Fruit fly (Drosophila melanogaster): ENCODE results near the gene CG32024.

Gene CG32024

DNA sequence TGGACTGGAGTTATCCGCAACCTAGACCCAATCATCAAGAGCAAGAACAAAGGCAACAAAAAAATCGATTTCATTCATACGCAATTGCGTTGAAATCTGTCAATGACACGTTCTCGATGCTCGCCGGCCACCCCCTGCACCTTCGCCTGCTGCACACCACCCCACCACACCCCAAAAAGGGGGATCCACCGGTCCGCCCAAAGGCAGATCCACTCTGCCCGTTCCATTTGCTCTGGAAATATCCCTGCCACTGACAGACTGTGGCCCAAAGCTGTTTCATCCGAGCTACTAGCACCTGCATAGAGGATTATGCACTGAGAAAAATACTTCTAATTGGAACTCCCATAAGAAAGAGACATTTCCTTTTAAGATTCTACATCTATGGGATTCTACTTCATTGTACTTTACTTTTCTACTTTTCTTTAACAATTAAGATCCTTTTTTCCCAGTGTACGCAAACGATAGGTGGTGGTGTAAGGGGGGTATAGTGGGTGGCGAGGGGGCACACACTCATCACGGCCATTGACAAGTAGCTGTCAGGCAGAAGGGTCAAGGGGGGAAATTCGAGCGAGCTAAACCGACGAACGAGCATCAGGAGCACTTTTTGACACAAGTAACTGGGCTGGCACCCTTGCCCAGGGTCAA lies 16.5 kb downstream of the CG32024 start:
- TF ChIP-seq CTCF (optimal IDR thresholded peaks at IDR 0.05) (no peak), CG8478 (optimal IDR thresholded peaks at IDR 0.05) (no peak)

DNA sequence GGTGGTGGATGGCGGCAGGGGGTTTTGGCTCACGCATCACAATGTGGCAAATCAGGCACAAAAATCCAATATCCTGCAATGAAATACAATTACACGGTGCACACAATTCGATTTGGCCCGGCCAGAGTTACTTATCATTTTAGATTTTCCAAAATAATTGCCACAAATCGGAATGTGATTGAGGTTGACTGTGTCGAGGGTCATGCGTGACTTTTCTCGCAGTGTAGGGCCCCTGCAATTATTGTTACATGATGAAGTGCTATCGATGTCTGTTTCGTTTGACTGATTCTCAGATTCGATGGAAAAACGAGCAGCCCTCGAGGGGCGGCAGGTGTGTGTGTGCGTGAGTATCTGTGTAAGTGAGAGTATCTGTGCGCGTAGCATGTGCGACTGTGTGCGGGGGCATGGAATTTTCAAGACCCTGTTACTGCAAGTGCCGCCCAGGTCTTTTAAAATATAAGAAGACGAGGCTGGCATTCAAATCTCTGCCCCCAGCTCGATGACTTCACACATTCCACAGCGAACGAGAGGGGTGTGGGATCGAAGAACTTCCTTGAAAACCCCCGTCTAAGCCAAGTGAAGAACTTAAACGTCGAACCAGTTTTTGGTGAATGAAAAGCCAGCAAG lies 17.1 kb downstream of the CG32024 start:
- no peak for TF ChIP-seq CG8478 (optimal IDR thresholded peaks at IDR 0.05)
- TF ChIP-seq CTCF (optimal IDR thresholded peaks at IDR 0.05) = no peak

DNA sequence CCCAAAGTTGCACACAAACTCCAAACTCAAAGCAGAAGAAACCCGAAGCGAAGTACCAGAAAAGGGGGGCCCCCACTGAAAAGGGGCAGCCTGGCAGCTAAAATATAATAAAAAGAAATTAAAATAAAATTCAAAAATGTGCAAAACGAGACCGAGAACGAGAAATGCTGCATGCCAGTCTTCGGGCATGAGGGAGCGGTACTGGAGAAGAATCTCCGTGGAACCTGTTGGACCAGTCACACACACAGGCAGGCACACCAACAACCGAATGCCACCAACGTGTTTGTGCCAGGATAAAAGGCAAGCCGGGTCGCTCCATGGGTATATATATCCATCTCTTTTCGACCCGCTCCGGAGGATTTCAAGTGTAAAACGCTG lies 17.6 kb downstream of the CG32024 start:
- TF ChIP-seq CG8478 (optimal IDR thresholded peaks at IDR 0.05) (no peak), CTCF (optimal IDR thresholded peaks at IDR 0.05) (no peak)

DNA sequence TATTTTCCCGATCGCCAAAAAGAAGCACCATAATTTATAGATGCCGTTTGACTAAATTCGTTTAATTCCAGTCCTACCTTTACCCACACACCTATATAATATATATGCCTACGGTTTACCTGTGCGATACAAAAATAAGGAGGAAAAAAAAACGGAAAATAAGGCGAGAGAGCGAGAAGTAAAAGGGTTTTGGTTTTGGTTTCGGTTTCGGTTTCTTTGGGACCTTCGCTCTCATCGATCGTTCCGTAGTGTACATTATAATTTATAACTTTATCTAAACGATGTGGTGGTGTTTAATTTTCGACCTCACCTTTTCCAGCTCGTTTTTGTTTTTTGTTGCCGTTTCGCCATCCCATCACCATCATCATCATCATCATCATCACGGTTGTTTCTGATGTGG lies 18.2 kb downstream of the CG32024 start:
- no peak for TF ChIP-seq CG8478 (optimal IDR thresholded peaks at IDR 0.05)
- TF ChIP-seq CTCF (optimal IDR thresholded peaks at IDR 0.05) = no peak

DNA sequence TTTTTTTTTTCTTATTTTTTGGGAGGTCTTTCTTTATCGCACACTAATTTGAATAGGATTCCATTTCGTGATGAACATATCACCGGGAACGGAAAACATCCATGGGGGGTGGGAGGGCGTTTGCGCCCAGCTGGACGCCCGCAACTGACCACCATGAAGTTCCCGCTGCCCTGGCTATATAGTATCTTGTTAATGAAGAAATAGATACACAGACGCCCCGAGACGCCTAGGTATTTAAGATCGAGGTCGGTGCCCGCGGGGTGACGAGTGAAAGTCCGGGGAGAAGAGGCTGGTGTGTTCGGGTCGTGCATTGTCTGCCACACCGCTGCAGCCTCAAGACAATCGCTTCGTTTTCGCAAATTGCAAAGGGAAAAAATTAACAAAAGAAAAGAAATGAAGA lies 18.6 kb downstream of the CG32024 start:
- TF ChIP-seq CG8478 (optimal IDR thresholded peaks at IDR 0.05) = no peak
- TF ChIP-seq CTCF (optimal IDR thresholded peaks at IDR 0.05) = no peak

DNA sequence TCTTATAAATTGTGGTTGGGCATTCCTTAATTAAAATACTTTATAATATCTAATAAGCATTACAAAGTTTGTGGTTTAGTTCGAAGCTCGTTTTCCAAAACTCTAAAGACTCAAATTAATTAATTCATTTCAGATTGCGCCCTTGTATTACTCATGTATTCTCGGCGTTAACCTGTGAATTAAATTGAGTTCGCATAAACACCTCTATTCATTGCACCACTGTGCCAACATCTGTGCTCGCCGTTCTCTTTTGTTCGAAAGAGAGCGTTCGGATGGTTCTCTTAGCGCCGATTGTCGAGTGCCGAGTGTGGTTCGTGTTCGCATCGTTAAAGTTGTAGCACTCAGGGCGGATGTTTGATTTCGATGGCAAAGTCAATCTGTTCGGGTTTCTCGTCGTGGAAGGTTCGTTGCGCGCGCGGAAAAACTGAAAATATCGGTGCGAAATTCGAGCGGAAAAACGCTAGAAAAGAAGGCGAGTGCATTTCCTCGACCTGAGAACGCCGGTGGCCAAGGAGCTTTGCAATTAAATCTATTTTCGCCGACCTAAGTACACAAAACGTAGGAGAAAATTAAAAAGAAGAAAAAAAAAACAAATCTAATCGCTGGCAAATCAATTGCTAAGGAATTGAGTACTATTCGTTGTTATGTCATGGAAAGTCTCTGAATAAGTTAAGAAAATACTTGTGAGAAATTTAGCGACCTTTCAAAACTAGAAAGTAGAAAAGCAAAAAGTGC lies 19.9 kb downstream of the CG32024 start, which contains the start of gene dally:
dally (plus strand) TSS at position 373 of the 735 bp plus-strand sequence.
- no peak for TF ChIP-seq CG8478 (optimal IDR thresholded peaks at IDR 0.05)
- TF ChIP-seq CTCF (optimal IDR thresholded peaks at IDR 0.05) = no peak

DNA sequence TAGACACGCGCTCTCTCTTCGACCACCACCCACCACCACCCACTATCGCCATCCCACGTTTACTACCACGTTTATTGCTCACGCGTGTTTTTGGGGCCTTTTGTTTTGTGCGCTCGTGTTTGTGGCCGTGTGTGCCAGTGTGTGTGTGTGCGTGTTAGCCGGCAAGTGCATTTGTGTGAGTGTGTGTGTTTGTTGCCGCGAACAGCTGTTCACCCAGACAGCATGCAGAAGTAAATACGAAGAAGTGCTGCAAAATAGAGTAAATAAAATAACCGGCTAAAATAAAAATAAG lies 20.4 kb downstream of the CG32024 start:
- TF ChIP-seq CTCF (optimal IDR thresholded peaks at IDR 0.05) = no peak
- no peak for TF ChIP-seq CG8478 (optimal IDR thresholded peaks at IDR 0.05)

DNA sequence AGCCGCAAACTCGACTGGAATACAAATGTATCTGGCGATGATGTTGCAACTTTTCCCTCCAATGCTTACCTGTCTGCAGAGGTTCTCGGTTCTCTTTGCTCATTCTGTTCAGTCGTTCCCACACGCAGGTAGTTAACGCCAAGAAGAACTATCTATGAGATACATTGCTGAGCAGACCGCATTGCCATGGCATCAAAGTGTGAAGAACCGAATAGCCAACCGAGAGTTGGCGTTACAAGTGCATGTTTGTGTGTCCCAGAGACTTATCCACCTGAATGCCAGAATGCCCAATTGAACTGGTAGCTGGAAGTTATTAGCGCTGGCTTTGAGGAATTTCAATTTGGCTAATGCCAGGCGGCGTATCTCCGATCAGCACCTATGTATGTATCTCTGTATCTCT lies 22.2 kb downstream of the CG32024 start:
- TF ChIP-seq CG8478 (optimal IDR thresholded peaks at IDR 0.05) (no peak), CTCF (optimal IDR thresholded peaks at IDR 0.05) (no peak)

DNA sequence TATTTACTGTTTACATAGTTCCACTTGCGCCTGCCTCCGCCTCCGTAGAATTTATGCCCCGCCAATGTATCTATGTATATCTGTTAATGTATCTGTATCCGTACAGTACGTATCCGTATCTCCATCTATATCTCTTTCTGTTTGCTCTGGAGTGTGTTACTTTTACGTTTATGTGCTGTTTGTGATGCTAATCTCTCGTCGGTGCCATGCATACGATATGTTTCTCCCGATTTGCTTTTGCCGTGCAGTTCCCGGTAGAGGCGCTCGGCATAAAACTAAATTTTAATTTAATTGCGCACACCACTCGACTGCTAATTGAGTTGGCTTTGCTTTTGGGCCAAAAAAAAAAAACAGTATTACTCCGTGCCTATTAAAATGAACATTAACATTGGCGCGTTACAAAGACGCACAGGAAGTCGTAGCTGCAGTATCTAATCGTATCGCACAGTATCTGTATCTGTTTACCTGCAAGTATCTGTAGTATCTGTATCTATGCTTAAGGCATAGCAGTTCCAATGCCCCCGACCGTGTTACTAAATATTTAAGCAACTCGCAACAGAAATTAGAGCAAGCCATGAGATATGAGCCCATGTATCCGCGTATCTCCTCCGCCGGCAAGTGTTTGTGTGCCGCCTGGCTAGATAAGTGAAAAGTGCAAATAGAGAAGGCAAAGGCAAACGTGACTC lies 22.8 kb downstream of the CG32024 start:
- TF ChIP-seq CTCF (optimal IDR thresholded peaks at IDR 0.05) (no peak), CG8478 (optimal IDR thresholded peaks at IDR 0.05) (no peak)

DNA sequence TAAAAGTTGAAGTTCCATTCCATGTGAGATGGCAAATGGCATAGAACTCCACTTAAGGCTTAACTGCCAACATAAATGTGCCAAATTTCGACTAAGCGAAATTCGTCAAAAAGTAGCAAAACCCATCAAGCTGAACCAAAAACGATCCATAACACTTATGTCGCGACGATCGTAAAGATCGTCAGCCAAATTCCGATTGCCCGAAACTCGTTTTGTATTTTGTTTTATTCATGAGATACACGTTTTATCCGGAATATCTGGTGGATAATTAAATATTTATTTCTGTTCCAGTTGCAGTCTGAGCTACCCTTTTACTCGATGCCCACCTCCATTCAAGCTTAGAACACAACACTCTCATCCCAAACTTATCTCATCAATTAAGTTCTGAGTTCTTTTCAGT lies 23.6 kb downstream of the CG32024 start:
- TF ChIP-seq CTCF (optimal IDR thresholded peaks at IDR 0.05) (no peak), CG8478 (optimal IDR thresholded peaks at IDR 0.05) (no peak)

DNA sequence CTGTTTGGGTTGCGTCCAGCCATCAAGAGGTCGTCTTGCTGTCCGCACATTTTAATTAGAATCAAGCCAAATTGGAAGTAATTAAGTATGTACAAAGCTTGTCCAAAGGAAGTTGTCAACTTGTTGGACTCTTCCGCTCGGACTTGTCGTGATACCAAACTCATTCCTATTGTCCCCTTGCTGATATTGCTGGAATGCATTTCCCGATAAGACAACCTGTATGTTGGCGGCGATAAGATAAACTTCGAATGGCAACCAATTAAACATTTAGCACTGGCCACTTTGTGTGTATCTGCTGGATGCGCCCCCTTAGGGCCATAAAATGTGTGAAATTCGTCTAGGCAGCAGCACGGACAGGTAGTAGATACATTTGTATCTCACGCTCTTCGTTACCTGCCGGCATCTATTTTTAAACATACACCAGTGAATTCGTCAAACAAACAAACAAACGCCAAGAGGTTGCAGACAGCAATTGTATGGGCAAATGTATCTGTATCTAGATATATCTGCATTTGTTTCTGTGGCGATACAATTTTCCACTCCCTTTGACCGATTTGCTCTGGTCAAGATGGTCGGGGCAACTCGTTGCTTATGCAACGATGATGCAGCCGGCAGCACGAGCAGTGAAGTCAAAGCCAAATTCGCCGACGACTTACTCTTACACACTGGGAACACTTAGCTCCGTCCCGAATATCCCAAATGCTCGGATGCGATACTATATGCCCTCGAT lies 25.5 kb downstream of the CG32024 start:
- TF ChIP-seq CG8478 (optimal IDR thresholded peaks at IDR 0.05) (no peak), CTCF (optimal IDR thresholded peaks at IDR 0.05) (no peak)

DNA sequence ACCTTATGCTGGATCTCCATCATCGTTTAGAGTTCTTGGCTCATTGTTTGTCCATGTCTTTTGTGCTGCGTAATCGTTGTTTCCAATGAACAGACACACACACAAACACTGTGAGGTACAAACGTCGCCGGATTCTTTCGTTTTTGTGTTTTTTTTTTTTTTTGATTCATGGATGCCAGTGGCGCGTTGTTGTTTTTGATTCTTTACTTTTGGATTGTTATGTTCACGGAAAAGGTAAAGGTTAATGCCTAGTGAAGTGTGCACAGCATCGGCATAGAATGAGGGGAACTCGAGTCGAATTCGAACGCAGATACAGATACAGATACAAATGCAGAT lies 26.0 kb downstream of the CG32024 start:
- no peak for TF ChIP-seq CTCF (optimal IDR thresholded peaks at IDR 0.05)

DNA sequence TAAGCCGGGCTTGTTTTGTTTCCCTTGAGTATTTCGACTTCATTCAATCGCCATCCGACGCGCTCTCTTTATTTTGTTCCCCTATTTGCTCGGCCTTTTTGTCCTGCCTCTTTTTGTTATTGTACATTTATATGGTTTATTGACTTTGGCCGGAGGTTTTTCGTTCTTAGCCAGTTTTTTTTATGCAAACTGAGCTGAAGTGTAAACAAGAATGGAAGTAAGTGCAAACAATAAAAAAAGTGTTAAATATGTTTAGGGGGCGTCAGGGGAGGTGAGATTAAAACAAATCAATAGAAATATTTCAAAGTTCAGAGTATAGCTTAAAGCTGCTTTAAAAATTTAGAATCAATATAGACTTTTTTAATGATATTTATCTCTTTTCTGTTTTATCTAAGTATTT lies 27.1 kb downstream of the CG32024 start:
- TF ChIP-seq CG8478 (optimal IDR thresholded peaks at IDR 0.05) (no peak), CTCF (optimal IDR thresholded peaks at IDR 0.05) (no peak)

DNA sequence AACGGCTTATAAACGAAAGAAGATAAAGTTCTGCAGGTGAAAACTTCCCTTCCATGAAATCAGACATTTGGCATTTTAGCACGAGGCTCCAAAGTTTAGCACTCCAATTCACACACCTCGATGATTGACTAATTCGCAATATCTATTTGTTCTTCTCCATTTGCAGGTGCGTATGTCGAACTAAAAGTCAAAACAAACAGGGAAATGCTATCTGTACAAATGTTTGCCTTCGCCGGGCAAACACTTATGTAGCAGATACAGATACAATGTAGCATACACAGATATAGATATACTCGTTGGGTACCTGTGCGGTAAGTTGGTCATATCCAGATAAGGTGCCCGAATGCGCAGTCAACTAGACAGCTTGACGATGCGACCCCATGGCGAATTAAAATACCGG lies 27.5 kb downstream of the CG32024 start:
- TF ChIP-seq CTCF (optimal IDR thresholded peaks at IDR 0.05) = no peak
- no peak for TF ChIP-seq CG8478 (optimal IDR thresholded peaks at IDR 0.05)

DNA sequence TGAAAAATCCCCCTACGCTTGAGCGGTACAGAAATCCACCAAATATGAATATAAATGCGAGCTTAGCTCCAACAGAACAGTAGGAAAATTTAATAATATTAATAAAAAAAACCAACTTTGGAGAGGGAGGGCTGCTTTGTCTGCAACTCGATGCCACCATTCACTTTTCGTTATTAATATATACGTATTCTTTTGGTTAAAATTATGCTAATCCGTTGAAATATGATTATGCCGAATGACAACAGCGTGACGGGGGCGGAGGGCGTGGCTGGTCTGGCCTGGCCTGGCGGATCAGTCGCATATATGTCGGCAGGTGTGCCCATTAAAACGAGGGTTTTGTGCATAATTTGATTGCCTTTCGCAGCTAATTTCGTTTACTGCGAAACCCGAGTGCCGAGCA lies 28.0 kb downstream of the CG32024 start:
- no peak for TF ChIP-seq CTCF (optimal IDR thresholded peaks at IDR 0.05)
